Fruit fly (Drosophila melanogaster): ENCODE data around the gene ohgt.

Gene ohgt

DNA sequence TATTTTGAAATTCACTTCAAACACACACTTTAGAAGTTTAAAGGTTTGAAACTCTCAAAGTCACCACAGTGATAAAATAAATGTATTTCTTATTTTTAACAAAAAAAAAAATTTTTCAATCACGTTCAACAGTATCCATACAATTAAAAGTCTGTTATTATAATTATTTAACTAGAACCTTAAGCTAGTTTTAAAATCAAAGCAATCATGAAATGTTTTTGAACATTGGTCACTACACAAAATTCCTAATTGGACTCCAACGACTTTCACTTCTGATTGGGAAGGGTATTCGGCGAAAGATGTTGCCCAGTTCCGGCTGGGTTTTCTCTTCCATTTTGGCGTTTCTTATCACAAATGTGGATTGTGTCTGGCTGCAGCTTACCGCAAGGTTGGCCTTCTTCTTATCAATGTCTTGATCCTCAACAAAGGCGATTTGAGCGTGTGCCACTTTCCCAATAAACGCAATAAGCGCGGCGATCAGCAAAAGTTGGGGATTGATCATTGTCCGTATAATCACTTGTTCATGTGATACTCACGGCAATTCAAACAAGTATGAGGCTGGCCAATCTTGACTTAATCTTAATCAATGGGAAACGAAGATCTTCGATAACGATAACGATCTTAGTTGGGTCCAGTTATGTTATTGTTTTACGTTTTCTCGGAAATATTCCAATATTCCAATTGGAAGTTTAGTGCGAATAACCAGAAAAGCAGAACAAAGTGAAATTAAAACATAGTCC, 794 bp upstream of the ohgt start (continued):
- TF ChIP-seq OdsH (GFP tag; optimal IDR thresholded peaks at IDR 0.05), result peak; percentile 74

- TF ChIP-seq Jra (GFP tag; optimal IDR thresholded peaks at IDR 0.05) (no peak), Hnf4 (GFP tag; optimal IDR thresholded peaks at IDR 0.05) (no peak), HLH106 (tag; optimal IDR thresholded peaks at IDR 0.05) (no peak), Dif (GFP tag; optimal IDR thresholded peaks at IDR 0.05; ENCODE audit: partially characterized antibody) (no peak), pan (optimal IDR thresholded peaks at IDR 0.05) (no peak), sv (GFP tag; optimal IDR thresholded peaks at IDR 0.05) (no peak), h (GFP tag; optimal IDR thresholded peaks at IDR 0.05) (no peak), foxo (GFP tag; optimal IDR thresholded peaks at IDR 0.05) (no peak), CG32264 (GFP tag; optimal IDR thresholded peaks at IDR 0.05) (no peak), brk (GFP tag; optimal IDR thresholded peaks at IDR 0.05) (no peak), Vsx2 (GFP tag; optimal IDR thresholded peaks at IDR 0.05; ENCODE audit: partially characterized antibody) (no peak), Rel (GFP tag; optimal IDR thresholded peaks at IDR 0.05) (no peak), Rel (tag; optimal IDR thresholded peaks at IDR 0.05) (no peak), Abd-B (GFP tag; optimal IDR thresholded peaks at IDR 0.05) (no peak), OdsH (GFP tag; optimal IDR thresholded peaks at IDR 0.05) (no peak)
Measured at dm6 chr3R:10048775-10048841, 391 bp upstream of the ohgt start, which contains the start of gene CG12811. TSS of gene CG12811 (minus strand) at chr3R:10048797.

dm6 chr3R:10052695-10053382, 3.8 kb downstream of the ohgt start, which contains the start of the genes Fancl and Npc2e:
TSS of gene Fancl (minus strand) at chr3R:10052869.
TSS of gene Npc2e (plus strand) at chr3R:10053332.
- no peak for TF ChIP-seq Rel (GFP tag; optimal IDR thresholded peaks at IDR 0.05)
- peak; percentile 17 for TF ChIP-seq Rel (tag; optimal IDR thresholded peaks at IDR 0.05)
- TF ChIP-seq tai (GFP tag; optimal IDR thresholded peaks at IDR 0.05), result no peak
- no peak for TF ChIP-seq Hr78 (GFP tag; optimal IDR thresholded peaks at IDR 0.05)

dm6 chr3R:10053559-10053958, 4.6 kb downstream of the ohgt start:
- TF ChIP-seq sage (GFP tag; optimal IDR thresholded peaks at IDR 0.05), result no peak
- TF ChIP-seq Myc (optimal IDR thresholded peaks at IDR 0.05), result no peak
- no peak for TF ChIP-seq jim (GFP tag; optimal IDR thresholded peaks at IDR 0.05)
- no peak for TF ChIP-seq brk (GFP tag; optimal IDR thresholded peaks at IDR 0.05)
- TF ChIP-seq lola (GFP tag; optimal IDR thresholded peaks at IDR 0.05), result no peak
- TF ChIP-seq br (GFP tag; optimal IDR thresholded peaks at IDR 0.05), result no peak
- TF ChIP-seq OdsH (GFP tag; optimal IDR thresholded peaks at IDR 0.05), result no peak
- no peak for TF ChIP-seq Dif (GFP tag; optimal IDR thresholded peaks at IDR 0.05; ENCODE audit: partially characterized antibody)
- no peak for TF ChIP-seq dsf (GFP tag; optimal IDR thresholded peaks at IDR 0.05; ENCODE audit: borderline replicate concordance)
- TF ChIP-seq dl (GFP tag; optimal IDR thresholded peaks at IDR 0.05; ENCODE audit: insufficient read depth in 1 of 2, partially characterized antibody in 2 of 2), result no peak
- no peak for TF ChIP-seq Vsx2 (GFP tag; optimal IDR thresholded peaks at IDR 0.05; ENCODE audit: partially characterized antibody)
- no peak for TF ChIP-seq tai (GFP tag; optimal IDR thresholded peaks at IDR 0.05)
- no peak for TF ChIP-seq Hnf4 (GFP tag; optimal IDR thresholded peaks at IDR 0.05)

DNA sequence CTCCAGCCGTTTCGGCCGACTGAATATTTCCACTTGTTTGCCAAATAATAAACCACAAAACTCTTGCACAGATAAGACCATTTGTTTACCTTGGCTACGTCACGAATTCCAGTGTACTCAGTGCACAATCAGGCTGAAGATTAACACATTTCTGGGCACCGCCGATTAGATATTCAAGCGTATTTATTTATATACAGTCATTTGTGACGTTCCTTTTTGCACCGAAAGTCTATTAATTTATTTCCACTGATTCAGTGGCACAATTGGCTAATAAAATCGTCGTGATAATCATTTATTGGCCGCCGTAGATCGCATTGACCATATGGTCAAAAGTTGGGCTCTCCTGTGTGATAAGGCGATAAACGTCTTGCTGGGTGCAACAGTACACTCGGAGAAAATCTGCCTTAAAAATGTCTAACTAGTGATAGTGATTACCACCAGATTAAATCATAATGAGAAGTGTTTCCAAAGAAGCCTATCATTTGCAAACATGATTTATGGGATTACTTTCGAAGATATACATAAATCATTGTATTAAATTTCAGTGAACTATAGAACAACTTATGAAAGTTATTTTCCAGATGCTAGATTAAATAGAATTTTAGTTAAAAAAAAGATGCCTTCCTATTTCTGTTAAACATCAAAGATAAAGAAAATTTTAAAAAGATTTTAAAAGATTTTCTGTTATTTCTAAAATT, 5.4 kb downstream of the ohgt start:
- TF ChIP-seq jim (GFP tag; optimal IDR thresholded peaks at IDR 0.05) (no peak), dl (GFP tag; optimal IDR thresholded peaks at IDR 0.05; ENCODE audit: insufficient read depth in 1 of 2, partially characterized antibody in 2 of 2) (no peak), OdsH (GFP tag; optimal IDR thresholded peaks at IDR 0.05) (no peak), Hr83 (GFP tag; optimal IDR thresholded peaks at IDR 0.05; ENCODE audit: poor library complexity, severe bottlenecking) (peak; percentile 6), tai (GFP tag; optimal IDR thresholded peaks at IDR 0.05) (no peak), fru (GFP tag; optimal IDR thresholded peaks at IDR 0.05) (peak; percentile 19), Vsx2 (GFP tag; optimal IDR thresholded peaks at IDR 0.05; ENCODE audit: partially characterized antibody) (peak; percentile 77), Rel (GFP tag; optimal IDR thresholded peaks at IDR 0.05) (peak; percentile 55), Rel (tag; optimal IDR thresholded peaks at IDR 0.05) (peak; percentile 46), Dfd (GFP tag; optimal IDR thresholded peaks at IDR 0.05) (no peak), usp (GFP tag; optimal IDR thresholded peaks at IDR 0.05) (no peak), Myc (optimal IDR thresholded peaks at IDR 0.05) (no peak), CG32264 (GFP tag; optimal IDR thresholded peaks at IDR 0.05) (no peak), ey (GFP tag; optimal IDR thresholded peaks at IDR 0.05) (no peak), pan (optimal IDR thresholded peaks at IDR 0.05) (no peak), woc (GFP tag; optimal IDR thresholded peaks at IDR 0.05) (no peak), Mio (GFP tag; optimal IDR thresholded peaks at IDR 0.05) (no peak), Hnf4 (GFP tag; optimal IDR thresholded peaks at IDR 0.05) (no peak), N (GFP tag; optimal IDR thresholded peaks at IDR 0.05) (no peak), Hr78 (GFP tag; optimal IDR thresholded peaks at IDR 0.05) (no peak), br (GFP tag; optimal IDR thresholded peaks at IDR 0.05) (peak; percentile 6), CrebA (GFP tag; optimal IDR thresholded peaks at IDR 0.05; ENCODE audit: borderline replicate concordance) (no peak), sage (GFP tag; optimal IDR thresholded peaks at IDR 0.05) (no peak), lola (GFP tag; optimal IDR thresholded peaks at IDR 0.05) (no peak), CG9705 (GFP tag; optimal IDR thresholded peaks at IDR 0.05) (no peak), dsf (GFP tag; optimal IDR thresholded peaks at IDR 0.05; ENCODE audit: borderline replicate concordance) (no peak), sv (GFP tag; optimal IDR thresholded peaks at IDR 0.05) (no peak), dmrt93B (GFP tag; optimal IDR thresholded peaks at IDR 0.05) (no peak), foxo (GFP tag; optimal IDR thresholded peaks at IDR 0.05) (peak; percentile 2 to 27), Dif (GFP tag; optimal IDR thresholded peaks at IDR 0.05; ENCODE audit: partially characterized antibody) (no peak), rgr (GFP tag; optimal IDR thresholded peaks at IDR 0.05) (no peak)

Measured in whole organism, wandering third instar larva.